Worm (Caenorhabditis elegans) whole organism, L4 larva: ENCODE data around the gene F16H6.3.

Experiments used
- D1046.2 ChIP-seq: fragments of 200-800 bp; sonication (Bioruptor generic); IDR thresholded peaks from 2 replicates; pipeline ENCODE4 v1.3.6; 2022; ENCODE audit warnings: missing genetic modification characterization, missing compliant biosample characterization
- F10B5.3 ChIP-seq: sonication (generic microtip); optimal IDR thresholded peaks from 2 replicates; lab custom pipeline; 2016; ENCODE audit warnings: mild to moderate bottlenecking, missing genetic modification characterization, missing compliant biosample characterization
- F26F4.8 ChIP-seq: fragments of 200-800 bp; sonication (Bioruptor generic); conservative IDR thresholded peaks from 2 replicates; pipeline ENCODE4 v1.3.6; 2022; ENCODE audit warnings: missing genetic modification characterization, missing compliant biosample characterization
- F37D6.2 ChIP-seq: sonication (generic microtip); optimal IDR thresholded peaks from 2 replicates; lab custom pipeline; 2016; ENCODE audit warnings: mild to moderate bottlenecking, missing genetic modification characterization, missing compliant biosample characterization
- Y48G9A.11 ChIP-seq: fragments of 200-800 bp; sonication (Bioruptor generic); IDR thresholded peaks from 2 replicates; pipeline ENCODE4 v1.3.6; 2022; ENCODE audit warnings: missing genetic modification reagents, missing genetic modification characterization, missing compliant biosample characterization
- Y5F2A.4 ChIP-seq: fragments of 200-800 bp; sonication (Bioruptor generic); optimal IDR thresholded peaks from 2 replicates; lab custom pipeline; 2018; ENCODE audit warnings: mild to moderate bottlenecking, missing genetic modification characterization, missing compliant biosample characterization
- Y75B8A.6 ChIP-seq: fragments of 200-800 bp; sonication (Bioruptor generic); IDR thresholded peaks from 2 replicates; pipeline ENCODE4 v1.3.6; 2022; ENCODE audit warnings: missing genetic modification reagents, missing genetic modification characterization, missing compliant biosample characterization
- aly-2 ChIP-seq: sonication (generic microtip); optimal IDR thresholded peaks from 2 replicates; lab custom pipeline; 2018; ENCODE audit warnings: missing biosample characterization, missing genetic modification characterization
- ama-1 ChIP-seq: fragments of 150-350 bp; optimal IDR thresholded peaks from 2 replicates; lab custom pipeline; 2014; ENCODE audit warnings: inconsistent platforms, mixed read lengths
- arid-1 ChIP-seq: fragments of 200-800 bp; sonication (Bioruptor generic); conservative IDR thresholded peaks from 2 replicates; pipeline ENCODE4 v1.3.6; 2022; ENCODE audit warnings: missing genetic modification reagents, missing genetic modification characterization, missing compliant biosample characterization
- ces-1 ChIP-seq: fragments of 150-350 bp; sonication (generic microtip); optimal IDR thresholded peaks from 4 replicates; lab custom pipeline; 2014; ENCODE audit warnings: missing biosample characterization, missing genetic modification reagents, missing genetic modification characterization
- ctbp-1 ChIP-seq: fragments of 200-800 bp; sonication (Bioruptor generic); IDR thresholded peaks from 2 replicates; pipeline ENCODE4 v1.3.6; 2022; ENCODE audit warnings: missing genetic modification reagents, missing genetic modification characterization, missing compliant biosample characterization
- dmd-6 ChIP-seq: fragments of 200-800 bp; sonication (Bioruptor generic); IDR thresholded peaks from 2 replicates; pipeline ENCODE4 v1.3.6; 2022; ENCODE audit warnings: missing genetic modification reagents, missing genetic modification characterization, missing compliant biosample characterization
- dmd-8 ChIP-seq: fragments of 200-800 bp; sonication (Bioruptor generic); IDR thresholded peaks from 2 replicates; pipeline ENCODE4 v1.3.6; 2022; ENCODE audit warnings: missing genetic modification characterization, missing compliant biosample characterization
- dpl-1 ChIP-seq: fragments of 150-350 bp; optimal IDR thresholded peaks from 2 replicates; lab custom pipeline; 2014; ENCODE audit warnings: missing biosample characterization, missing genetic modification reagents, missing genetic modification characterization
- fos-1 ChIP-seq: fragments of 150-350 bp; optimal IDR thresholded peaks from 2 replicates; lab custom pipeline; 2014; ENCODE audit warnings: missing biosample characterization, missing genetic modification characterization
- hif-1 ChIP-seq, 2 experiments: sonication (generic microtip); optimal IDR thresholded peaks; 2 replicates each; lab custom pipeline; 2016 to 2017; ENCODE audit warnings: missing compliant biosample characterization in 2 of 2, missing genetic modification characterization in 2 of 2, missing genetic modification reagents in 2 of 2, missing genotype in 2 of 2, mild to moderate bottlenecking in 1 of 2
- hlh-11 ChIP-seq: fragments of 200-800 bp; sonication (Bioruptor generic); optimal IDR thresholded peaks from 2 replicates; lab custom pipeline; 2018; ENCODE audit warnings: mild to moderate bottlenecking, missing genetic modification characterization, missing compliant biosample characterization
- hlh-30 ChIP-seq: sonication (generic microtip); optimal IDR thresholded peaks from 2 replicates; lab custom pipeline; 2017; ENCODE audit warnings: antibody characterized with exemption, mild to moderate bottlenecking, missing genetic modification characterization, missing compliant biosample characterization; ENCODE audit not compliant: insufficient read depth
- hmg-1.1 ChIP-seq: fragments of 200-800 bp; sonication (Bioruptor generic); IDR thresholded peaks from 2 replicates; pipeline ENCODE4 v1.3.6; 2022; ENCODE audit warnings: missing genetic modification reagents, missing genetic modification characterization, missing compliant biosample characterization
- lin-13 ChIP-seq: fragments of 150-350 bp; optimal IDR thresholded peaks from 2 replicates; lab custom pipeline; 2014; ENCODE audit warnings: missing biosample characterization, missing genetic modification reagents, missing genetic modification characterization
- lin-39 ChIP-seq: fragments of 150-350 bp; optimal IDR thresholded peaks from 2 replicates; lab custom pipeline; 2014; ENCODE audit warnings: missing biosample characterization, missing genetic modification reagents, missing genetic modification characterization
- madf-5 ChIP-seq, 2 experiments: fragments of 200-800 bp; sonication (Bioruptor generic); IDR thresholded peaks; 2 replicates each; pipeline ENCODE4 v1.3.6; 2022; ENCODE audit warnings: missing compliant biosample characterization in 2 of 2, missing genetic modification characterization in 2 of 2
- madf-9 ChIP-seq: fragments of 200-800 bp; sonication (Bioruptor generic); conservative IDR thresholded peaks from 2 replicates; pipeline ENCODE4 v1.3.6; 2022; ENCODE audit warnings: missing genetic modification reagents, missing genetic modification characterization, missing compliant biosample characterization
- mep-1 ChIP-seq: fragments of 150-350 bp; sonication (generic microtip); optimal IDR thresholded peaks from 3 replicates; lab custom pipeline; 2014; ENCODE audit warnings: missing biosample characterization, missing genetic modification characterization
- mxl-2 ChIP-seq: fragments of 200-800 bp; sonication (Bioruptor generic); conservative IDR thresholded peaks from 2 replicates; pipeline ENCODE4 v1.3.6; 2022; ENCODE audit warnings: missing genetic modification reagents, missing genetic modification characterization, missing compliant biosample characterization
- nhr-25 ChIP-seq: sonication (generic microtip); optimal IDR thresholded peaks from 2 replicates; lab custom pipeline; 2017; ENCODE audit warnings: missing genetic modification characterization, mild to moderate bottlenecking, missing compliant biosample characterization, antibody characterized with exemption, moderate library complexity, borderline replicate concordance; ENCODE audit not compliant: insufficient read depth
- nhr-48 ChIP-seq: sonication (generic microtip); optimal IDR thresholded peaks from 2 replicates; lab custom pipeline; 2016; ENCODE audit warnings: mild to moderate bottlenecking, missing genetic modification characterization, missing compliant biosample characterization
- saeg-2 ChIP-seq: fragments of 200-800 bp; sonication (Bioruptor generic); IDR thresholded peaks from 2 replicates; pipeline ENCODE4 v1.3.6; 2022; ENCODE audit warnings: missing genetic modification reagents, missing genetic modification characterization, missing compliant biosample characterization
- tag-97 ChIP-seq: fragments of 200-800 bp; sonication (Bioruptor generic); IDR thresholded peaks from 2 replicates; pipeline ENCODE4 v1.3.6; 2022; ENCODE audit warnings: missing genetic modification characterization, missing compliant biosample characterization
- unc-62 ChIP-seq, 3 experiments: fragments of 150-350 bp in 1 of 3; sonication (generic microtip); optimal IDR thresholded peaks in 2 of 3; peaks in 1 of 3; 1 replicate in 1 of 3; 2 replicates in 2 of 3; lab custom pipeline; 2014 to 2017; ENCODE audit warnings: missing biosample characterization in 3 of 3, missing genetic modification characterization in 3 of 3, missing genetic modification reagents in 3 of 3, missing genotype in 1 of 3
- zip-2 ChIP-seq: fragments of 150-350 bp; optimal IDR thresholded peaks from 2 replicates; lab custom pipeline; 2014; ENCODE audit warnings: missing biosample characterization, missing genetic modification characterization

Gene F16H6.3

DNA sequence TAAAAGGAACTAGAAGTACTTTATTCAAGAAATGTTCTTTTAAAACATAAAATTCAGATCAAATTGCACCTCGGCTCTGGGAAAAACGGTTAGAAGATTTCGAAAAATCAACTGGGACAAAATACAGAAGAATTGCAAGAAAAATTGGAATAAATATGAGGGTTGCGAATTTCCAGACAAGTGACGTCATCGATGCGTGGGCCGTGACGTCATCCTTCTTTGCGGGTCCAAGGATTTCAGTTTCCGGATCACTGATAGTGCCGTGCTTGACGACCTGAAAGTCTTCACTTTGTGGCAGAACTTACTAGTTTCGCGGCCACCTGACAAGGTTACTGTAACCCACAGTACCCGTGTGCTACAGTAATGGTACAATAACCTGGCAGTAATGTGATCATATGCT lies 31.7 kb upstream of the F16H6.3 start:
- TF ChIP-seq hlh-30 (tag; lab: Kevin White, UChicago) = no peak
- TF ChIP-seq unc-62 (GFP tag; optimal IDR thresholded peaks at IDR 0.05 in 1 of 2; lab: Kevin White, UChicago) = no peak
- TF ChIP-seq unc-62 (tag; optimal IDR thresholded peaks at IDR 0.05; lab: Kevin White, UChicago) = no peak
- TF ChIP-seq mxl-2 (GFP tag; lab: Robert Waterston, UW) = no peak
- TF ChIP-seq hlh-11 (tag; lab: Kevin White, UChicago) = no peak
- TF ChIP-seq mep-1 (tag; lab: Kevin White, UChicago) = no peak
- TF ChIP-seq F37D6.2 = no peak
- no peak for TF ChIP-seq madf-9 (GFP tag; lab: Robert Waterston, UW)
- no peak for TF ChIP-seq Y75B8A.6 (GFP tag; lab: Robert Waterston, UW)
- no peak for TF ChIP-seq aly-2 (tag; lab: Kevin White, UChicago)
- TF ChIP-seq zip-2 (tag; lab: Kevin White, UChicago) = no peak
- no peak for TF ChIP-seq F26F4.8 (GFP tag; lab: Robert Waterston, UW)

DNA sequence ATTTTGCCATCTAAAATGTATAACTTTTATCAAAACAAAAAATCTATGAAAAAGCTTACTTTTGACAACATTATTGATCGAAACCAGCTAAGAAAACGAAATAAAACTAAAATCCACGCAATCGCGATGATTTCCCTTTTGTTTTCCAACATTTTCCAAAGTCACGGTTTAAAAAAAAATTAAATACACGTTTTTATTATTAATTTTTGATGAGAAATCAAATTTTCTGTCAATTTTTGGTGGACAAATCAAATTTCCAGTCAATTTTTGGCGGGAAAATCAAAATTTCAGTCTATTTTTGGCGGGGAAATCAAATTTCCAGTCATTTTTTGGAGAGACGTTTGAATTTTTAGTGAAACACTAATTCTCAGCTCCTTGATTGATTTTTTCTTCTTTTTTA lies 30.3 kb upstream of the F16H6.3 start, which contains the start of gene C14A6.5:
TSS of gene C14A6.5 (minus strand) at position 101 of the 400 bp plus-strand sequence.
- TF ChIP-seq lin-39 (tag; lab: Kevin White, UChicago) (no peak), saeg-2 (GFP tag; lab: Robert Waterston, UW) (no peak), arid-1 (GFP tag; lab: Robert Waterston, UW) (no peak), nhr-25 (no peak), tag-97 (no peak)

DNA sequence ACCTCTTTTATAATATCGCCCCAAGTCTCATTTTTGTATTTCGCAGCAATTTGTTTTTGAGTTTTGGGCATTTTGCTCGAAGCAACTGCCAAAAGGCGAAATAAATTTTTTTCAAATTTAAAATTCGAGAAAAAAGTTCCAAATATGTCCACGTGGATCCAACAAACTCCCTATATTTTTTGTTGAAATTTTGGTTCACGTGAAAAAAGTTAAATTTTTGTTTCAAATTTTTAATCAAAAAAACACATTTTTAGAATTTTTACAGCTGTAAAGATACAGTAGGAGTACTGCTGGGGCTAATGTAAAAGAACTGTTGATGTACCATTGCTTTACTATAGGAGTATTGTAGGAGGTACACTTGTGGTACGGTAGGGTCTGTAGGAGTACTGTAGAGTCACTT lies 27.9 kb upstream of the F16H6.3 start, which contains the start of gene C14A6.6:
TSS of gene C14A6.6 (minus strand) at position 101 of the 400 bp plus-strand sequence.
- TF ChIP-seq Y48G9A.11 (GFP tag; lab: Robert Waterston, UW) (no peak), unc-62 (GFP tag; optimal IDR thresholded peaks at IDR 0.05 in 1 of 2; lab: Kevin White, UChicago) (peak in 1 of 2 experiments; percentile 89), unc-62 (tag; optimal IDR thresholded peaks at IDR 0.05; lab: Kevin White, UChicago) (no peak)

DNA sequence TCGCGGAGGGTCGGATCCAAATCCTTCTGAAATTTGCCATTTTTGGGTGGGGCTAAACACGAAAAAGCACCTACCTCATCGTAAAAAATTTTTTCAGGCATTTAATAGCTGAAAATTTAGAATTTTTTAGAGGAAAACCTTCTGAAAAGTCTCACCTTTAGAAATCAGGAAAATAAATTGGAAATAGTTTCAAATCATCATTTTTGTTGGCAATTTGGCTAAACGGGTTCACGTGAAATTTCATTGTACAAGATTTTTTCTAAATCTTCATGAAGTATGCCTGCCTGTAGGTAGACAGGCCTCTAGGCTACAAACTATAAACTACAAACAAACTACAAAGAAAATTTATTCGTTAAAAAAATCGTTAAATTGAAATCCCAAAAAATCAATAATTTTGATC lies 26.8 kb upstream of the F16H6.3 start, which contains the start of gene C14A6.7:
TSS of gene C14A6.7 (minus strand) at position 101 of the 400 bp plus-strand sequence.
- TF ChIP-seq fos-1 (tag; lab: Kevin White, UChicago) (no peak), dpl-1 (no peak), F10B5.3 (tag; lab: Kevin White, UChicago) (no peak), lin-13 (no peak), D1046.2 (GFP tag; lab: Robert Waterston, UW) (no peak), Y75B8A.6 (GFP tag; lab: Robert Waterston, UW) (no peak), nhr-48 (tag; lab: Kevin White, UChicago) (no peak), dmd-6 (GFP tag; lab: Robert Waterston, UW) (no peak), ces-1 (GFP tag; lab: Kevin White, UChicago) (no peak), ama-1 (lab: Kevin White, UChicago) (no peak), hmg-1.1 (GFP tag; lab: Robert Waterston, UW) (no peak), ctbp-1 (GFP tag; lab: Robert Waterston, UW) (no peak), Y5F2A.4 (GFP tag; lab: Kevin White, UChicago) (no peak)

DNA sequence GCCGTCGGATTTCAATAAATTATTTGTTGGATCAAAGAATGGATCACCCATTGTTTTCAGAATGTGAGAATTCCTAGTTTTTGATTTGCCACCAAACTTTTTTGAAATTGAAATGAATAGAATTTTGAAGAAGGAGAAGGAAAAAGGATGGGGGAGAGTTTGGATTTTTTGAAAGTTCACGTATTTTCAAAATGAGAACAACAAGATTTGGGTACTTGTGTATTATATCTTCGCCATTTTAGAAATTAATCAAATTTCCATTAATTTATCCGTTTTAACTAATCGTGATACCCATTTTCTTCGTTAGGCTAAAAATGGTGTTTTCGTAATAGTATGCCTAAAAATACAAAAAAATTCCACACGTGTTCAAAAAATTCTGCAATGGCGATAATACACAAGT lies 23.5 kb upstream of the F16H6.3 start, which contains the start of gene C14A6.8:
TSS of gene C14A6.8 (minus strand) at position 101 of the 400 bp plus-strand sequence.
- TF ChIP-seq hif-1 (tag; optimal IDR thresholded peaks at IDR 0.05; lab: Kevin White, UChicago) (no peak), hlh-11 (tag; lab: Kevin White, UChicago) (no peak)

DNA sequence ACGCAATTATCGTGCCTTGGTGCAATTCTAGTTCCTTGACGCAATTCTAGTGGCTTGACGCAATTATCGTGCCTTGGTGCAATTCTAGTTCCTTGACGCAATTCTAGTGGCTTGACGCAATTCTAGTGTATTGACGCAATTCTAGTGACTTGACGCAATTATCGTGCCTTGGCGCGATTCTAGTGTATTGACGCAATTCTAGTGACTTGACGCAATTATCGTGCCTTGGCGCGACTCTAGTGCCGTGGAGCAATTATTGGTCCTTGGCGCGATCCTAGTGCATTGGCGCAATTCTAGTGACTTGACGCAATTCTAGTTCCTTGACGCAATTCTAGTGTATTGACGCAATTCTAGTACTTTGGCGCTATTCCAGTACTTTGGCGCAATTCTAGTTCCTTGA lies 20.2 kb upstream of the F16H6.3 start:
- TF ChIP-seq dmd-8 (GFP tag; lab: Robert Waterston, UW) = 0 out of 2 replicates have a peak, but pooled peaks have one; percentile 35
- TF ChIP-seq madf-5 (GFP tag; IDR thresholded peaks at IDR 0.05; lab: Robert Waterston, UW) = peak in 1 of 2 experiments; percentile 69; a peak in 1 of 4 replicates
